Worm (Caenorhabditis elegans) whole organism, L4 larva: ENCODE measurements around the gene pqn-54.

Experiments
- D1046.2 ChIP-seq: fragments of 200-800 bp; sonication (Bioruptor generic); IDR thresholded peaks from 2 replicates; pipeline ENCODE4 v1.3.6; 2022; ENCODE audit warnings: missing genetic modification characterization, missing compliant biosample characterization
- F10B5.3 ChIP-seq: sonication (generic microtip); optimal IDR thresholded peaks from 2 replicates; lab custom pipeline; 2016; ENCODE audit warnings: mild to moderate bottlenecking, missing genetic modification characterization, missing compliant biosample characterization
- F26F4.8 ChIP-seq: fragments of 200-800 bp; sonication (Bioruptor generic); conservative IDR thresholded peaks from 2 replicates; pipeline ENCODE4 v1.3.6; 2022; ENCODE audit warnings: missing genetic modification characterization, missing compliant biosample characterization
- Y48G9A.11 ChIP-seq: fragments of 200-800 bp; sonication (Bioruptor generic); IDR thresholded peaks from 2 replicates; pipeline ENCODE4 v1.3.6; 2022; ENCODE audit warnings: missing genetic modification reagents, missing genetic modification characterization, missing compliant biosample characterization
- ama-1 ChIP-seq: fragments of 150-350 bp; optimal IDR thresholded peaks from 2 replicates; lab custom pipeline; 2014; ENCODE audit warnings: inconsistent platforms, mixed read lengths
- ceh-82 ChIP-seq: sonication (generic microtip); optimal IDR thresholded peaks from 2 replicates; lab custom pipeline; 2017; ENCODE audit warnings: missing biosample characterization, missing genetic modification characterization
- egl-27 ChIP-seq: sonication (generic microtip); optimal IDR thresholded peaks from 3 replicates; lab custom pipeline; 2017; ENCODE audit warnings: missing biosample characterization, missing genetic modification reagents, missing genetic modification characterization
- nhr-237 ChIP-seq: sonication (generic microtip); optimal IDR thresholded peaks from 2 replicates; lab custom pipeline; 2017; ENCODE audit warnings: missing biosample characterization, missing genetic modification characterization
- unc-39 ChIP-seq: sonication (generic microtip); optimal IDR thresholded peaks from 2 replicates; lab custom pipeline; 2017; ENCODE audit warnings: missing biosample characterization, missing genetic modification characterization
- unc-62 ChIP-seq, 3 experiments: fragments of 150-350 bp in 1 of 3; sonication (generic microtip); optimal IDR thresholded peaks in 2 of 3; peaks in 1 of 3; 1 replicate in 1 of 3; 2 replicates in 2 of 3; lab custom pipeline; 2014 to 2017; ENCODE audit warnings: missing biosample characterization in 3 of 3, missing genetic modification characterization in 3 of 3, missing genetic modification reagents in 3 of 3, missing genotype in 1 of 3
- zag-1 ChIP-seq: fragments of 150-350 bp; optimal IDR thresholded peaks from 2 replicates; lab custom pipeline; 2014; ENCODE audit warnings: missing biosample characterization, missing genetic modification characterization

ce11 chrV:1491510-1491909 is 26.7 kb downstream of the pqn-54 start, which contains the start of gene C38C3.6:
- TF ChIP-seq Y48G9A.11 (GFP tag; lab: Robert Waterston, UW), result no peak
- TF ChIP-seq unc-62 (GFP tag; optimal IDR thresholded peaks at IDR 0.05 in 1 of 2; lab: Kevin White, UChicago), result no peak
- TF ChIP-seq unc-62 (tag; optimal IDR thresholded peaks at IDR 0.05; lab: Kevin White, UChicago), result no peak
- no peak for TF ChIP-seq unc-39 (tag; lab: Kevin White, UChicago)
- TF ChIP-seq F26F4.8 (GFP tag; lab: Robert Waterston, UW), result no peak
- no peak for TF ChIP-seq nhr-237
- no peak for TF ChIP-seq ceh-82
- no peak for TF ChIP-seq ama-1
- TF ChIP-seq F10B5.3, result no peak
- TF ChIP-seq egl-27 (tag; lab: Kevin White, UChicago), result no peak
- no peak for TF ChIP-seq D1046.2 (GFP tag; lab: Robert Waterston, UW)
- no peak for TF ChIP-seq zag-1 (tag; lab: Kevin White, UChicago)
